Worm (Caenorhabditis elegans): Measurements from ENCODE around the gene ttr-34.

DNA sequence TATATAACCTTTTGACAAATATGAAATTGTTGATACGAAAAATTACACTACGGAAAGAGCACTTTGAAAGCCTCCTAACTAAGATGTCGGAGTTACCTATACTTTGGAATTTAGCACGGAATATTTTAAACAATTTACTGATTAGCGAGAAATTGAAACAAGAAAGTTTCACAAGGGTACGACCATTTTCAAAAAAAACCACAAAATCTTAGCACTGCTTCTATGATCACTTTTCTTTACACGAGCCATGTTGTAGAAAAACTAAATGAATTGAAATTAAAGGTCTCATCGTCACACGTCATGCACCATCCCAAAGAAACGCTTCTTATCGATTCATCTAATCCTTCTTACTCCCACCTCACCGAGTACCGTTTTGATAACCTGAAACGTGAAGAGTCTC is 4.8 kb upstream of the ttr-34 start, which contains the start of gene F09A5.2:
- TF ChIP-seq nhr-12 (tag; optimal IDR thresholded peaks at IDR 0.05) (no peak), nhr-28 (tag; optimal IDR thresholded peaks at IDR 0.05) (no peak), blmp-1 (tag; optimal IDR thresholded peaks at IDR 0.05) (no peak), snpc-4 (tag; optimal IDR thresholded peaks at IDR 0.05) (no peak)
